Fruit fly (Drosophila melanogaster): ENCODE measurements around the gene CG13893.

The CG13893 gene

dm6 chr3L:629916-630663 lies 26.3 kb upstream of the CG13893 start (continued):
- TF ChIP-seq CG6276 (GFP tag; optimal IDR thresholded peaks at IDR 0.05), result peak; percentile 6
- no peak for TF ChIP-seq spab (GFP tag; optimal IDR thresholded peaks at IDR 0.05)
- TF ChIP-seq CG3032 (tag; optimal IDR thresholded peaks at IDR 0.05), result no peak
- peak; percentile 52 for TF ChIP-seq Sox102F (GFP tag; optimal IDR thresholded peaks at IDR 0.05)
- no peak for TF ChIP-seq Gug (GFP tag; IDR thresholded peaks at IDR 0.05)
- TF ChIP-seq CG6854 (GFP tag; optimal IDR thresholded peaks at IDR 0.05), result peak; percentile 41
- peak; percentile 8 for TF ChIP-seq CG10669 (GFP tag; optimal IDR thresholded peaks at IDR 0.05)
- peak; percentile 39 for TF ChIP-seq pdm3 (GFP tag; optimal IDR thresholded peaks at IDR 0.05)
- no peak for TF ChIP-seq CG4318 (GFP tag; optimal IDR thresholded peaks at IDR 0.05)
- no peak for TF ChIP-seq dsx (GFP tag; optimal IDR thresholded peaks at IDR 0.05; ENCODE audit: poor library complexity, severe bottlenecking)
- peak; percentile 12; the same call in 1 of the 2 replicates for TF ChIP-seq CG11294 (GFP tag; IDR thresholded peaks at IDR 0.05)
- TF ChIP-seq CG31627 (GFP tag; optimal IDR thresholded peaks at IDR 0.05), result peak; percentile 25
- no peak for TF ChIP-seq Hr38 (GFP tag; optimal IDR thresholded peaks at IDR 0.05)
- TF ChIP-seq lz (GFP tag; optimal IDR thresholded peaks at IDR 0.05), result peak; percentile 41
- TF ChIP-seq Hr39 (GFP tag; optimal IDR thresholded peaks at IDR 0.05), result peak; percentile 19
- peak; percentile 57 for TF ChIP-seq eg (GFP tag; IDR thresholded peaks at IDR 0.05)
- TF ChIP-seq OdsH (GFP tag; optimal IDR thresholded peaks at IDR 0.05), result peak; percentile 48
- TF ChIP-seq Sox14 (GFP tag; optimal IDR thresholded peaks at IDR 0.05), result no peak
- peak; percentile 7 for TF ChIP-seq cyc (GFP tag; optimal IDR thresholded peaks at IDR 0.05)
- TF ChIP-seq salr (GFP tag; optimal IDR thresholded peaks at IDR 0.05), result peak in 1 of 2 experiments; percentile 33
- peak; percentile 43 for TF ChIP-seq esn (GFP tag; optimal IDR thresholded peaks at IDR 0.05)
- no peak for TF ChIP-seq fd85E (GFP tag; optimal IDR thresholded peaks at IDR 0.05)
- TF ChIP-seq CG6792 (GFP tag; optimal IDR thresholded peaks at IDR 0.05), result no peak
- TF ChIP-seq CG32006 (GFP tag; optimal IDR thresholded peaks at IDR 0.05), result peak; percentile 13
- TF ChIP-seq CG9139 (GFP tag; optimal IDR thresholded peaks at IDR 0.05), result peak; percentile 5
- TF ChIP-seq Eip78C (GFP tag), result peak; percentile 74
- TF ChIP-seq Eip93F (GFP tag; optimal IDR thresholded peaks at IDR 0.05), result no peak
- peak; percentile 45 for TF ChIP-seq Smox (GFP tag; optimal IDR thresholded peaks at IDR 0.05)
- TF ChIP-seq topi (GFP tag; optimal IDR thresholded peaks at IDR 0.05), result peak; percentile 22
- TF ChIP-seq svp (GFP tag), result peak; percentile 67

dm6 chr3L:629353-629915 lies 25.6 kb upstream of the CG13893 start:
- no peak for TF ChIP-seq CG11762 (GFP tag; optimal IDR thresholded peaks at IDR 0.05; ENCODE audit: insufficient read depth)
- TF ChIP-seq Lpt (GFP tag; optimal IDR thresholded peaks at IDR 0.05), result peak; percentile 29
- no peak for TF ChIP-seq acj6 (GFP tag; optimal IDR thresholded peaks at IDR 0.05)
- TF ChIP-seq fkh (GFP tag; optimal IDR thresholded peaks at IDR 0.05), result peak; percentile 94
- TF ChIP-seq spab (GFP tag; optimal IDR thresholded peaks at IDR 0.05), result no peak
- TF ChIP-seq CG15336 (GFP tag; IDR thresholded peaks at IDR 0.05), result 0 out of 2 replicates have a peak, but pooled peaks have one; percentile 21
- TF ChIP-seq CG7368 (GFP tag; optimal IDR thresholded peaks at IDR 0.05), result no peak
- no peak for TF ChIP-seq Met (GFP tag; optimal IDR thresholded peaks at IDR 0.05)
- TF ChIP-seq eg (GFP tag; IDR thresholded peaks at IDR 0.05), result peak; percentile 57; the same call in 1 of the 3 replicates
- TF ChIP-seq Sox15 (GFP tag; optimal IDR thresholded peaks at IDR 0.05), result no peak
- no peak for TF ChIP-seq CG4318 (GFP tag; optimal IDR thresholded peaks at IDR 0.05)
- peak in 1 of 2 experiments; percentile 66 for TF ChIP-seq ss (GFP tag; optimal IDR thresholded peaks at IDR 0.05)
- TF ChIP-seq dsx (GFP tag; optimal IDR thresholded peaks at IDR 0.05; ENCODE audit: poor library complexity, severe bottlenecking), result peak; percentile 23
- TF ChIP-seq CG10669 (GFP tag; optimal IDR thresholded peaks at IDR 0.05), result no peak
- TF ChIP-seq CG11294 (GFP tag; IDR thresholded peaks at IDR 0.05), result no peak
- peak; percentile 12 for TF ChIP-seq Sox14 (GFP tag; optimal IDR thresholded peaks at IDR 0.05)
- no peak; the same call in 2 of the 3 replicates for TF ChIP-seq CG8119 (GFP tag; IDR thresholded peaks at IDR 0.05)

All from whole organism, prepupa.